Worm (Caenorhabditis elegans) whole organism, late embryonic: Measurements from ENCODE around the gene F58G6.3.

ENCODE experiments used
- C08G9.2 ChIP-seq: sonication (generic microtip); optimal IDR thresholded peaks from 2 replicates; lab custom pipeline; 2016; ENCODE audit warnings: mild to moderate bottlenecking, missing genetic modification characterization, moderate library complexity, missing compliant biosample characterization
- F13H6.1 ChIP-seq: sonication (generic microtip); optimal IDR thresholded peaks from 2 replicates; lab custom pipeline; 2016; ENCODE audit warnings: missing genetic modification characterization, missing compliant biosample characterization
- K09A11.1 ChIP-seq: sonication (generic microtip); optimal IDR thresholded peaks from 2 replicates; lab custom pipeline; 2017; ENCODE audit warnings: antibody characterized with exemption, mild to moderate bottlenecking, missing genetic modification characterization, missing compliant biosample characterization; ENCODE audit not compliant: insufficient read depth
- T23F11.4 ChIP-seq: fragments of 200-800 bp; sonication (Bioruptor generic); optimal IDR thresholded peaks from 2 replicates; lab custom pipeline; 2018; ENCODE audit warnings: mild to moderate bottlenecking, missing genetic modification characterization, missing compliant biosample characterization
- Y22D7AL.16 ChIP-seq: sonication (generic microtip); optimal IDR thresholded peaks from 2 replicates; lab custom pipeline; 2016; ENCODE audit warnings: missing genetic modification characterization, missing compliant biosample characterization
- ama-1 ChIP-seq: fragments of 150-350 bp; optimal IDR thresholded peaks from 2 replicates; lab custom pipeline; 2014
- ceh-2 ChIP-seq: sonication (generic microtip); optimal IDR thresholded peaks from 2 replicates; lab custom pipeline; 2016; ENCODE audit warnings: missing genotype, missing genetic modification characterization, missing compliant biosample characterization
- ceh-22 ChIP-seq: sonication (generic microtip); optimal IDR thresholded peaks from 2 replicates; lab custom pipeline; 2017; ENCODE audit warnings: missing biosample characterization, missing genetic modification characterization
- ceh-34 ChIP-seq: sonication (generic microtip); optimal IDR thresholded peaks from 2 replicates; lab custom pipeline; 2016; ENCODE audit warnings: mild to moderate bottlenecking, missing genetic modification characterization, missing compliant biosample characterization
- ceh-6 ChIP-seq: fragments of 200-800 bp; sonication (Bioruptor generic); optimal IDR thresholded peaks from 2 replicates; lab custom pipeline; 2018; ENCODE audit warnings: mild to moderate bottlenecking, missing genetic modification characterization, missing compliant biosample characterization
- ceh-9 ChIP-seq: sonication (generic microtip); optimal IDR thresholded peaks from 2 replicates; lab custom pipeline; 2016; ENCODE audit warnings: mild to moderate bottlenecking, missing genetic modification characterization, inconsistent platforms, missing compliant biosample characterization
- dmd-4 ChIP-seq: sonication (generic microtip); optimal IDR thresholded peaks from 2 replicates; lab custom pipeline; 2016; ENCODE audit warnings: borderline replicate concordance, missing genetic modification characterization, missing compliant biosample characterization
- elt-2 ChIP-seq: sonication (generic microtip); optimal IDR thresholded peaks from 2 replicates; lab custom pipeline; 2016; ENCODE audit warnings: missing genetic modification reagents, missing genetic modification characterization, missing compliant biosample characterization
- fkh-6 ChIP-seq: sonication (generic microtip); optimal IDR thresholded peaks from 2 replicates; lab custom pipeline; 2016; ENCODE audit warnings: missing genetic modification characterization, missing compliant biosample characterization
- gmeb-2 ChIP-seq: sonication (generic microtip); optimal IDR thresholded peaks from 2 replicates; lab custom pipeline; 2016; ENCODE audit warnings: missing genetic modification characterization, inconsistent platforms, missing compliant biosample characterization
- lim-6 ChIP-seq: sonication (generic microtip); optimal IDR thresholded peaks from 2 replicates; lab custom pipeline; 2016; ENCODE audit warnings: missing genetic modification characterization, missing compliant biosample characterization
- npax-4 ChIP-seq: sonication (generic microtip); optimal IDR thresholded peaks from 2 replicates; lab custom pipeline; 2016; ENCODE audit warnings: missing genetic modification characterization, missing compliant biosample characterization
- odd-2 ChIP-seq: sonication (generic microtip); optimal IDR thresholded peaks from 2 replicates; lab custom pipeline; 2017; ENCODE audit warnings: antibody characterized with exemption, mild to moderate bottlenecking, missing genetic modification characterization, missing compliant biosample characterization
- pat-9 ChIP-seq: fragments of 200-800 bp; sonication (Bioruptor generic); optimal IDR thresholded peaks from 2 replicates; lab custom pipeline; 2018; ENCODE audit warnings: mild to moderate bottlenecking, missing genetic modification characterization, moderate library complexity, missing compliant biosample characterization
- pha-2 ChIP-seq: sonication (generic microtip); optimal IDR thresholded peaks from 2 replicates; lab custom pipeline; 2017; ENCODE audit warnings: mild to moderate bottlenecking, missing genetic modification characterization, missing compliant biosample characterization
- pha-4 ChIP-seq: fragments of 150-350 bp; optimal IDR thresholded peaks from 2 replicates; lab custom pipeline; 2018; ENCODE audit warnings: missing biosample characterization, missing genetic modification reagents, missing genetic modification characterization
- pros-1 ChIP-seq: fragments of 150-350 bp; optimal IDR thresholded peaks from 2 replicates; lab custom pipeline; 2014; ENCODE audit warnings: missing biosample characterization, missing genetic modification reagents, missing genetic modification characterization
- ref-2 ChIP-seq: sonication (generic microtip); optimal IDR thresholded peaks from 2 replicates; lab custom pipeline; 2016; ENCODE audit warnings: missing genetic modification characterization, missing compliant biosample characterization
- syd-9 ChIP-seq: sonication (generic microtip); optimal IDR thresholded peaks from 2 replicates; lab custom pipeline; 2016; ENCODE audit warnings: mild to moderate bottlenecking, missing genetic modification characterization, moderate library complexity, missing compliant biosample characterization
- tbx-2 ChIP-seq: sonication (generic microtip); optimal IDR thresholded peaks from 2 replicates; lab custom pipeline; 2016; ENCODE audit warnings: missing genetic modification characterization, missing compliant biosample characterization
- ttx-3 ChIP-seq: sonication (generic microtip); optimal IDR thresholded peaks from 2 replicates; lab custom pipeline; 2016; ENCODE audit warnings: missing genetic modification reagents, missing genetic modification characterization, missing compliant biosample characterization

F58G6.3 gene

DNA sequence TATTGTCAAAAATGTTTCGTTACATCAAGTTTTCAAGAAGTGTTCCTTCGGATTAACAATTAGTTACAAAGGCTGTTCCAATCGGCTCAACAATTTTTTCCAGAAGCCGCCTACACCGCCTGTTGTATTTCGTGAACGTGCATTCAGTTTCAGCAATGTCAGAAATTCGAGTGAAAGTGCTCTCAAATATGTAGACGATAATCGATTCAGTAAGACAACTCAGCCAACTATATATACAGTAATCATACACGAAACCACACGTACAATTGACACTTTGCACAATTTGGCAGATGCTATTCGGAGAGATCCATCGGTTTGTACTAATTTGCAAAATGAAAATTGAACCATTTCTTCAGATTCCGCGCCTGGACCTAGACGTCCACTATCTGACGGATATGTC is 43.2 kb downstream of the F58G6.3 start:
- TF ChIP-seq T23F11.4 (GFP tag; lab: Kevin White, UChicago): no peak
- no peak for TF ChIP-seq C08G9.2
- no peak for TF ChIP-seq ceh-34 (tag; lab: Kevin White, UChicago)
- no peak for TF ChIP-seq ceh-2 (tag; lab: Kevin White, UChicago)
- no peak for TF ChIP-seq pha-4 (tag; lab: Kevin White, UChicago)
- TF ChIP-seq, all 69 proteins: peak for 0

DNA sequence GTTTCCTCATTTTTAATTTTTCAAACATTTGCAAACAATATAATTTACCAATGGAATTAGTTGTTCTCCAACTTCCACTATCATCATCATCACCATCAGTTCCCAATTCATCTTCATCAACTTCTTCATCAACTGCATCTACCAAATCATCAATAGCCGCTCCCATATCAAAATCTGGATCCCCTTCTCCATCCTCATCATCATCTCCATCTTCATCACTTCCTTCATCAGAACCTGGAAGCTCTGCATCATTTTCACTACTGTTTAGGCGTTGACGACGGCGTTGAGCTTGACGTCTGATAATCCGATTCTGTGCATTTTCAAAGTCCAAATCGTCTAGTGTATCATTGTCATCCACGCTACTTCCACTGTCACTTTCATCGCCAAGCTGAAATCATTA is 44.5 kb downstream of the F58G6.3 start:
- TF ChIP-seq pros-1 (tag; lab: Kevin White, UChicago): no peak
- no peak for TF ChIP-seq pha-2 (tag; lab: Kevin White, UChicago)
- no peak for TF ChIP-seq ceh-22 (tag; lab: Kevin White, UChicago)
- no peak for TF ChIP-seq ref-2 (tag; lab: Kevin White, UChicago)
- no peak for TF ChIP-seq fkh-6
- no peak for TF ChIP-seq ceh-9 (tag; lab: Kevin White, UChicago)
- TF ChIP-seq dmd-4: no peak
- no peak for TF ChIP-seq lim-6 (tag; lab: Kevin White, UChicago)
- TF ChIP-seq Y22D7AL.16: no peak
- no peak for TF ChIP-seq K09A11.1 (tag; lab: Kevin White, UChicago)
- TF ChIP-seq pat-9 (tag; lab: Kevin White, UChicago): no peak
- TF ChIP-seq npax-4 (tag; lab: Kevin White, UChicago): no peak
- no peak for TF ChIP-seq elt-2 (tag; lab: Kevin White, UChicago)
- TF ChIP-seq ttx-3: no peak
- no peak for TF ChIP-seq ceh-6 (GFP tag; lab: Kevin White, UChicago)
- TF ChIP-seq gmeb-2: no peak
- no peak for TF ChIP-seq syd-9
- TF ChIP-seq odd-2 (tag; lab: Kevin White, UChicago): no peak
- TF ChIP-seq ceh-34 (tag; lab: Kevin White, UChicago): no peak

DNA sequence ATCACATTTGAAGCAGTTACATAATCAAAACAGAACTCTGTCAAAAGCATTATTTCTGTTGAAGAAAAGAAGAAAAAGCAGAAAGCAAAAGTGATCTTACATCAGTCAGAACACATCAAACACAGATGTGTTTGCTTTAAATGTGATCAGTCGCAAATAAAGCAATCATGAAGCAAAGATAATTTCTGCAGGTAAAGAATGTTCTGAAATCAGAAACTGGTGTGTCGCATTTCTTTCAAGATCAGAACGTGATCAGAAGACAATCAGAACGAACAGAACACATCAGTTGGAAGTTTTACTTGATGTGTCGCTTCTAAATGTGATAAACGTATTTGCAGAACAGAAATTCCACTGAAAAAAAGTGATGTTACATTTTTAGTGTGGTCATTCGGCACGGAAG is 45.7 kb downstream of the F58G6.3 start:
- no peak for TF ChIP-seq F13H6.1
- no peak for TF ChIP-seq ama-1 (lab: Kevin White, UChicago)
- TF ChIP-seq tbx-2 (tag; lab: Kevin White, UChicago): no peak
- TF ChIP-seq, all 69 proteins: peak for 0
